Worm (Caenorhabditis elegans) whole organism, L3 larva: ENCODE results near the gene scrm-5.
A peak's percentile ranks its signal among the peaks of the same experiment; 100 is the strongest.

Experiments
- R02D3.7 ChIP-seq: fragments of 150-350 bp; optimal IDR thresholded peaks from 2 replicates; lab custom pipeline; 2014; ENCODE audit warnings: missing biosample characterization, missing genetic modification characterization
- ZK546.5 ChIP-seq: sonication (generic microtip); optimal IDR thresholded peaks from 2 replicates; lab custom pipeline; 2017; ENCODE audit warnings: missing biosample characterization, missing genetic modification characterization
- aly-2 ChIP-seq: fragments of 150-350 bp; optimal IDR thresholded peaks from 2 replicates; lab custom pipeline; 2014; ENCODE audit warnings: missing biosample characterization, missing genetic modification characterization
- ama-1 ChIP-seq: fragments of 150-350 bp; optimal IDR thresholded peaks from 2 replicates; lab custom pipeline; 2018
- ceh-16 ChIP-seq: sonication (generic microtip); optimal IDR thresholded peaks from 2 replicates; lab custom pipeline; 2017; ENCODE audit warnings: missing biosample characterization, missing genetic modification characterization
- ceh-82 ChIP-seq: fragments of 150-350 bp; optimal IDR thresholded peaks from 2 replicates; lab custom pipeline; 2014; ENCODE audit warnings: missing biosample characterization, missing genetic modification characterization
- ceh-9 ChIP-seq: sonication (generic microtip); optimal IDR thresholded peaks from 2 replicates; lab custom pipeline; 2018; ENCODE audit warnings: missing biosample characterization, missing genetic modification characterization
- daf-12 ChIP-seq: fragments of 150-350 bp; optimal IDR thresholded peaks from 2 replicates; lab custom pipeline; 2014; ENCODE audit warnings: missing biosample characterization, missing genetic modification reagents, missing genetic modification characterization
- egl-5 ChIP-seq: fragments of 150-350 bp; optimal IDR thresholded peaks from 2 replicates; lab custom pipeline; 2017; ENCODE audit warnings: missing biosample characterization, missing genetic modification reagents, missing genetic modification characterization, inconsistent platforms
- elt-1 ChIP-seq: fragments of 150-350 bp; optimal IDR thresholded peaks from 2 replicates; lab custom pipeline; 2014; ENCODE audit warnings: missing biosample characterization, missing genetic modification characterization
- elt-2 ChIP-seq: sonication (generic microtip); optimal IDR thresholded peaks from 2 replicates; lab custom pipeline; 2016; ENCODE audit warnings: missing genetic modification reagents, mild to moderate bottlenecking, missing genetic modification characterization, missing compliant biosample characterization
- eor-1 ChIP-seq, 2 experiments: fragments of 150-350 bp; optimal IDR thresholded peaks; 2 replicates each; lab custom pipeline; 2014 to 2018; ENCODE audit warnings: missing biosample characterization in 2 of 2, missing genetic modification characterization in 2 of 2
- fkh-10 ChIP-seq: sonication (generic microtip); optimal IDR thresholded peaks from 2 replicates; lab custom pipeline; 2017; ENCODE audit warnings: missing biosample characterization, missing genetic modification reagents, missing genetic modification characterization
- fkh-2 ChIP-seq: fragments of 150-350 bp; optimal IDR thresholded peaks from 2 replicates; lab custom pipeline; 2014; ENCODE audit warnings: missing biosample characterization, missing genetic modification reagents, missing genetic modification characterization
- hmg-11 ChIP-seq: sonication (generic microtip); optimal IDR thresholded peaks from 2 replicates; lab custom pipeline; 2016; ENCODE audit warnings: missing genetic modification characterization, missing compliant biosample characterization
- lin-15B ChIP-seq: fragments of 150-350 bp; optimal IDR thresholded peaks from 2 replicates; lab custom pipeline; 2014; ENCODE audit warnings: missing biosample characterization, missing genetic modification characterization
- lin-39 ChIP-seq: fragments of 150-350 bp; optimal IDR thresholded peaks from 2 replicates; lab custom pipeline; 2018; ENCODE audit warnings: missing biosample characterization, missing genetic modification reagents, missing genetic modification characterization
- lsy-12 ChIP-seq: sonication (generic microtip); optimal IDR thresholded peaks from 2 replicates; lab custom pipeline; 2016; ENCODE audit warnings: mild to moderate bottlenecking, missing genetic modification characterization, missing compliant biosample characterization
- mdl-1 ChIP-seq: fragments of 150-350 bp; optimal IDR thresholded peaks from 2 replicates; lab custom pipeline; 2014; ENCODE audit warnings: missing biosample characterization, missing genetic modification characterization
- mml-1 ChIP-seq: fragments of 150-350 bp; sonication (generic microtip); optimal IDR thresholded peaks from 3 replicates; lab custom pipeline; 2014; ENCODE audit warnings: missing biosample characterization, missing genetic modification characterization
- nfya-1 ChIP-seq: sonication (generic microtip); optimal IDR thresholded peaks from 2 replicates; lab custom pipeline; 2017; ENCODE audit warnings: missing genetic modification characterization, mild to moderate bottlenecking, missing compliant biosample characterization, antibody characterized with exemption, moderate library complexity; ENCODE audit not compliant: insufficient read depth
- nhr-12 ChIP-seq: fragments of 150-350 bp; optimal IDR thresholded peaks from 2 replicates; lab custom pipeline; 2014; ENCODE audit warnings: missing biosample characterization, missing genetic modification characterization
- nhr-23 ChIP-seq: fragments of 150-350 bp; optimal IDR thresholded peaks from 2 replicates; lab custom pipeline; 2014; ENCODE audit warnings: missing biosample characterization, missing genetic modification reagents, missing genetic modification characterization
- nhr-237 ChIP-seq: fragments of 150-350 bp; optimal IDR thresholded peaks from 2 replicates; lab custom pipeline; 2014; ENCODE audit warnings: missing biosample characterization, missing genetic modification characterization
- nhr-25 ChIP-seq: sonication (generic microtip); optimal IDR thresholded peaks from 2 replicates; lab custom pipeline; 2017; ENCODE audit warnings: missing biosample characterization, missing genetic modification characterization
- nhr-28 ChIP-seq: fragments of 150-350 bp; optimal IDR thresholded peaks from 2 replicates; lab custom pipeline; 2014; ENCODE audit warnings: missing biosample characterization, missing genetic modification characterization
- nhr-43 ChIP-seq: sonication (generic microtip); optimal IDR thresholded peaks from 2 replicates; lab custom pipeline; 2016; ENCODE audit warnings: mild to moderate bottlenecking, missing genetic modification characterization, missing compliant biosample characterization; ENCODE audit not compliant: poor library complexity, severe bottlenecking
- nhr-76 ChIP-seq: fragments of 150-350 bp; sonication (generic microtip); optimal IDR thresholded peaks from 5 replicates; lab custom pipeline; 2014; ENCODE audit warnings: missing biosample characterization, missing genetic modification characterization
- nhr-77 ChIP-seq: fragments of 150-350 bp; optimal IDR thresholded peaks from 2 replicates; lab custom pipeline; 2014; ENCODE audit warnings: missing biosample characterization, missing genetic modification characterization
- pha-4 ChIP-seq: fragments of 150-350 bp; optimal IDR thresholded peaks from 2 replicates; lab custom pipeline; 2014; ENCODE audit warnings: missing biosample characterization, missing genetic modification reagents, missing genetic modification characterization
- pqm-1 ChIP-seq: fragments of 150-350 bp; optimal IDR thresholded peaks from 2 replicates; lab custom pipeline; 2017; ENCODE audit warnings: missing biosample characterization, missing genetic modification characterization, inconsistent platforms
- sea-2 ChIP-seq: fragments of 150-350 bp; sonication (generic microtip); optimal IDR thresholded peaks from 4 replicates; lab custom pipeline; 2014; ENCODE audit warnings: missing biosample characterization, missing genetic modification reagents, missing genetic modification characterization
- skn-1 ChIP-seq: fragments of 150-350 bp; optimal IDR thresholded peaks from 2 replicates; lab custom pipeline; 2014; ENCODE audit warnings: missing biosample characterization, missing genetic modification characterization
- snpc-4 ChIP-seq: fragments of 150-350 bp; optimal IDR thresholded peaks from 2 replicates; lab custom pipeline; 2014; ENCODE audit warnings: missing biosample characterization, missing genetic modification characterization
- tbx-2 ChIP-seq: sonication (generic microtip); optimal IDR thresholded peaks from 2 replicates; lab custom pipeline; 2016; ENCODE audit warnings: mild to moderate bottlenecking, missing genetic modification characterization, missing compliant biosample characterization
- unc-39 ChIP-seq: sonication (generic microtip); optimal IDR thresholded peaks from 4 replicates; lab custom pipeline; 2017; ENCODE audit warnings: missing biosample characterization, missing genetic modification characterization
- zag-1 ChIP-seq: fragments of 150-350 bp; optimal IDR thresholded peaks from 2 replicates; lab custom pipeline; 2014; ENCODE audit warnings: missing biosample characterization, missing genetic modification characterization

scrm-5 gene

ce11 chrIV:4154641-4155040 is 7.6 kb upstream of the scrm-5 start, which contains the start of gene K08D10.14:
Gene K08D10.14, plus strand, starts transcription at chrIV:4154941.
- peak; percentile 51 for TF ChIP-seq elt-2
- TF ChIP-seq mdl-1 (tag; lab: Kevin White, UChicago): no peak

ce11 chrIV:4164392-4164791 is 2.2 kb downstream of the scrm-5 start, which contains the start of gene scrm-8:
Gene scrm-8, plus strand, starts transcription at chrIV:4164692.
- no peak for TF ChIP-seq hmg-11 (tag; lab: Kevin White, UChicago)
- TF ChIP-seq nhr-25 (tag; lab: Kevin White, UChicago): no peak
- no peak for TF ChIP-seq skn-1
- no peak for TF ChIP-seq ceh-9 (tag; lab: Kevin White, UChicago)
- no peak for TF ChIP-seq nhr-23 (tag; lab: Kevin White, UChicago)
- TF ChIP-seq unc-39 (tag; lab: Kevin White, UChicago): no peak
- no peak for TF ChIP-seq nfya-1 (tag; lab: Kevin White, UChicago)
- TF ChIP-seq nhr-237 (tag; lab: Kevin White, UChicago): no peak
- no peak for TF ChIP-seq mdl-1 (tag; lab: Kevin White, UChicago)
- no peak for TF ChIP-seq ceh-82
- TF ChIP-seq aly-2 (tag; lab: Kevin White, UChicago): no peak
- TF ChIP-seq elt-1 (tag; lab: Kevin White, UChicago): no peak
- TF ChIP-seq ceh-16 (tag; lab: Kevin White, UChicago): no peak
- TF ChIP-seq, all 47 proteins: peak for 0

- TF ChIP-seq nhr-23 (tag; lab: Kevin White, UChicago) (no peak), mml-1 (tag; lab: Kevin White, UChicago) (no peak), ZK546.5 (tag; lab: Kevin White, UChicago) (no peak), nhr-12 (tag; lab: Kevin White, UChicago) (no peak), ama-1 (lab: Kevin White, UChicago) (no peak), daf-12 (tag; lab: Kevin White, UChicago) (no peak), mdl-1 (tag; lab: Kevin White, UChicago) (no peak), eor-1 (tag; optimal IDR thresholded peaks at IDR 0.05; lab: Kevin White, UChicago) (no peak), lsy-12 (no peak), R02D3.7 (tag; lab: Kevin White, UChicago) (no peak), pha-4 (tag; lab: Kevin White, UChicago) (no peak)
These were observed 5.1 kb downstream of the scrm-5 start for ce11 chrIV:4167296-4167695.

ce11 chrIV:4171531-4172163 is 9.4 kb downstream of the scrm-5 start, which contains the start of the genes K08D10.13 and rnp-2:
Gene K08D10.13, minus strand, starts transcription at chrIV:4171581.
Gene rnp-2, plus strand, starts transcription at chrIV:4172076.
- TF ChIP-seq egl-5 (tag; lab: Kevin White, UChicago): no peak
- TF ChIP-seq lin-15B: peak; percentile 87
- peak; percentile 75 for TF ChIP-seq snpc-4 (tag; lab: Kevin White, UChicago)
- TF ChIP-seq ZK546.5 (tag; lab: Kevin White, UChicago): no peak
- TF ChIP-seq elt-2: peak; percentile 3
- no peak for TF ChIP-seq ceh-9 (tag; lab: Kevin White, UChicago)
- TF ChIP-seq lin-39 (tag; lab: Kevin White, UChicago): no peak

- TF ChIP-seq nhr-76 (tag; lab: Kevin White, UChicago) (no peak), eor-1 (tag; optimal IDR thresholded peaks at IDR 0.05; lab: Kevin White, UChicago) (no peak), fkh-2 (no peak), tbx-2 (tag; lab: Kevin White, UChicago) (no peak)
These were observed 10.0 kb downstream of the scrm-5 start for ce11 chrIV:4172242-4172641.

ce11 chrIV:4173789-4174188 is 11.6 kb downstream of the scrm-5 start, which contains the start of gene rnp-3:
Gene rnp-3, plus strand, starts transcription at chrIV:4174089.
- TF ChIP-seq R02D3.7 (tag; lab: Kevin White, UChicago) (no peak), nhr-237 (tag; lab: Kevin White, UChicago) (no peak), nhr-28 (tag; lab: Kevin White, UChicago) (no peak), zag-1 (tag; lab: Kevin White, UChicago) (no peak), ceh-9 (tag; lab: Kevin White, UChicago) (no peak), hmg-11 (tag; lab: Kevin White, UChicago) (no peak), sea-2 (GFP tag; lab: Kevin White, UChicago) (no peak), pqm-1 (tag; lab: Kevin White, UChicago) (no peak), daf-12 (tag; lab: Kevin White, UChicago) (no peak), fkh-10 (GFP tag; lab: Kevin White, UChicago) (no peak), nhr-43 (tag; lab: Kevin White, UChicago) (no peak), egl-5 (tag; lab: Kevin White, UChicago) (no peak), skn-1 (no peak), nhr-77 (tag; lab: Kevin White, UChicago) (no peak), unc-39 (tag; lab: Kevin White, UChicago) (no peak), mml-1 (tag; lab: Kevin White, UChicago) (no peak), tbx-2 (tag; lab: Kevin White, UChicago) (no peak)
